Fruit fly (Drosophila melanogaster): ENCODE results near the gene CG32110.

The CG32110 gene

DNA sequence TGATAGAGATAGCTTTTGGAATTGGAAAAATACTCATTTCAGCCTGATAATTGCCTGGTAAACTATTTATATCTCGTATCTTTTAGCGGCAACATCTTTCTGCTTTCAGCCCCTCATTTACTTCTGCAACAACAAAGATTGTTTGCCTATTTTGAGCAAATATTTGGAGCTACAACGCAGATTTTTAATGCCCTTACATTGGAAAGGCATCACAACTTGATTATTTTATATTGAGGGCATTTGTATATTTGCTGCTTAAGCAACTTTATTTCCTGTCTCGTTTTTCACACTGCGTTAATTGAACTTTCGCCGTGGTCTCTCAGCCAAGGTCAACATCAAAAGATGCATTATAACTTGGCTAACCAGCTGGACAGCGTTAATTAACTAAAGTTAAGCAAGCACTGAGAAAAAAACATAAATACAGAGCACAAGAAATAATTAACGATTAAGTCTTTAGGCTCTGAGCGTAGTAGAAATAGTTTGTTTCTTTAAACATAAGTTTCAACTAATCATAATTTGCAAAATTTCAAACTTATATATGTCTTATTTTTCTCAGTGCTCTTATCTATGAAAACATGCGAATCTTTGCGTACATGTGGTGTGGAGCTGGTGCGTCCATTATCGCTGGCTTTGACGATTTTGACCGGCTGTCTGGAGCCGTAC is 22.9 kb downstream of the CG32110 start (continued):
- TF ChIP-seq peb (GFP tag; IDR thresholded peaks at IDR 0.05) (no peak), cato (GFP tag; optimal IDR thresholded peaks at IDR 0.05; ENCODE audit: borderline replicate concordance) (no peak)

- TF ChIP-seq NfI (GFP tag; optimal IDR thresholded peaks at IDR 0.05): no peak
- TF ChIP-seq rib (GFP tag; IDR thresholded peaks at IDR 0.05): 0 out of 2 replicates have a peak, but pooled peaks have one; percentile 20
- peak; percentile 23 for TF ChIP-seq run (tag; optimal IDR thresholded peaks at IDR 0.05)
- peak in 1 of 3 experiments; percentile 23 for TF ChIP-seq Stat92E (GFP tag; optimal IDR thresholded peaks at IDR 0.05)
- TF ChIP-seq CG17328 (GFP tag; IDR thresholded peaks at IDR 0.05): no peak
- peak; percentile 28; the same call in 1 of the 2 replicates for TF ChIP-seq Drgx (GFP tag; IDR thresholded peaks at IDR 0.05)
- TF ChIP-seq Trl (optimal IDR thresholded peaks at IDR 0.05): peak; percentile 79 to 88
- peak; percentile 12 for TF ChIP-seq Trl (GFP tag; optimal IDR thresholded peaks at IDR 0.05)
- peak; percentile 43; the same call in 1 of the 2 replicates for TF ChIP-seq CG32532 (GFP tag; IDR thresholded peaks at IDR 0.05)
- peak; percentile 53 for TF ChIP-seq Deaf1 (tag; optimal IDR thresholded peaks at IDR 0.05)
- peak; percentile 59 for TF ChIP-seq yki (optimal IDR thresholded peaks at IDR 0.05)
- TF ChIP-seq row (GFP tag; IDR thresholded peaks at IDR 0.05): peak; percentile 28; the same call in 1 of the 3 replicates
- TF ChIP-seq gro (GFP tag; optimal IDR thresholded peaks at IDR 0.05): peak; percentile 7
- TF ChIP-seq hkb (optimal IDR thresholded peaks at IDR 0.05): no peak
- TF ChIP-seq hkb (GFP tag; IDR thresholded peaks at IDR 0.05): peak; percentile 24; the same call in 1 of the 2 replicates
- no peak for TF ChIP-seq zen (tag; optimal IDR thresholded peaks at IDR 0.05)
- TF ChIP-seq cg (GFP tag; optimal IDR thresholded peaks at IDR 0.05): peak; percentile 27
- TF ChIP-seq CG6791 (GFP tag; IDR thresholded peaks at IDR 0.05; ENCODE audit: partially characterized antibody): peak; percentile 49; the same call in 1 of the 3 replicates
- TF ChIP-seq CG16815 (GFP tag; optimal IDR thresholded peaks at IDR 0.05): no peak
- peak; percentile 76 for TF ChIP-seq CG11504 (tag; optimal IDR thresholded peaks at IDR 0.05)
- peak; percentile 42; the same call in 1 of the 2 replicates for TF ChIP-seq Bgb (GFP tag; IDR thresholded peaks at IDR 0.05; ENCODE audit: partially characterized antibody)
- 0 out of 2 replicates have a peak, but pooled peaks have one; percentile 33 for TF ChIP-seq CG13287 (GFP tag; IDR thresholded peaks at IDR 0.05; ENCODE audit: partially characterized antibody)
- peak; percentile 5 for TF ChIP-seq Vsx1 (GFP tag; optimal IDR thresholded peaks at IDR 0.05)
- TF ChIP-seq nau (GFP tag; optimal IDR thresholded peaks at IDR 0.05): peak; percentile 31
- TF ChIP-seq CG7372 (GFP tag; IDR thresholded peaks at IDR 0.05): no peak
- peak; percentile 15 for TF ChIP-seq CG2875 (GFP tag; optimal IDR thresholded peaks at IDR 0.05)
- no peak for TF ChIP-seq pb (GFP tag; optimal IDR thresholded peaks at IDR 0.05)
- TF ChIP-seq Med (GFP tag): peak; percentile 81
- TF ChIP-seq seq (GFP tag; IDR thresholded peaks at IDR 0.05): peak; percentile 36; the same call in 1 of the 2 replicates
- no peak for TF ChIP-seq Taf1 (GFP tag; IDR thresholded peaks at IDR 0.05)
- no peak for TF ChIP-seq Sry-δ (GFP tag; optimal IDR thresholded peaks at IDR 0.05)
- TF ChIP-seq CG10431 (GFP tag; optimal IDR thresholded peaks at IDR 0.05): peak; percentile 56
- peak; percentile 35; the same call in 1 of the 2 replicates for TF ChIP-seq Awh (GFP tag; IDR thresholded peaks at IDR 0.05)
- peak; percentile 59 for TF ChIP-seq CG13894 (tag; optimal IDR thresholded peaks at IDR 0.05)
- TF ChIP-seq CG6854 (GFP tag; optimal IDR thresholded peaks at IDR 0.05): peak; percentile 19
- peak; percentile 75 for TF ChIP-seq CG3163 (GFP tag; optimal IDR thresholded peaks at IDR 0.05)
- peak; percentile 55 for TF ChIP-seq lab (GFP tag; optimal IDR thresholded peaks at IDR 0.05)
- peak; percentile 78; the same call in 2 of the 3 replicates for TF ChIP-seq ci (GFP tag; IDR thresholded peaks at IDR 0.05)
- TF ChIP-seq sens (GFP tag): peak; percentile 69
- peak; percentile 7 for TF ChIP-seq CG12299 (tag; optimal IDR thresholded peaks at IDR 0.05)
- peak; percentile 20 for TF ChIP-seq lbe (GFP tag; optimal IDR thresholded peaks at IDR 0.05)
- TF ChIP-seq vvl (GFP tag; IDR thresholded peaks at IDR 0.05): peak; percentile 44; the same call in 1 of the 2 replicates
- TF ChIP-seq CG12071 (GFP tag; optimal IDR thresholded peaks at IDR 0.05): peak; percentile 35
- TF ChIP-seq Xbp1 (GFP tag; optimal IDR thresholded peaks at IDR 0.05): no peak
- no peak for TF ChIP-seq Chrac-16 (GFP tag; optimal IDR thresholded peaks at IDR 0.05)
These were observed 23.9 kb downstream of the CG32110 start for dm6 chr3L:12832355-12832881.

Measured in whole organism, embryonic.